Worm (Caenorhabditis elegans): ENCODE measurements around the gene C04B4.4.

C04B4.4 gene

DNA sequence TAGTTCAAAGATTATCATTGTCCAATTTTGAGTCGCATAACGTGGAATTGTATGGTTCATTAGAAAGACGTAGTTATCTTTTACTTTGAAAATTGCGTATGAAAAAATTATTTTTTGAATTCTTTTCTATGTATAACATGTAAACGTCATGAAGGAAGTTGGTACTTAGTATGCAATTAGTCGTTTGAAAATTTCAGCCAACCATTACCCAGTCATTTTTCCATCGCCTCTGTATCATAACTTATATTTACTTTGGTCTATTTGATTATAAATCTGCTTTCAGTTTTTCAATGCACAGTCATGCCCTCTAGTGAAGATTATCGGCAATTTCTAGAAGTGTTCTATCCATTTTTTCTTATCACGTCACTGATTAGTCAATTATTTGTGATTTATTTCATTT, 35.8 kb downstream of the C04B4.4 start, which contains the start of gene srd-41:
Gene srd-41, plus strand, starts transcription at position 301 of the 400 bp plus-strand sequence.
- TF ChIP-seq madf-10 (tag; optimal IDR thresholded peaks at IDR 0.05) = no peak

DNA sequence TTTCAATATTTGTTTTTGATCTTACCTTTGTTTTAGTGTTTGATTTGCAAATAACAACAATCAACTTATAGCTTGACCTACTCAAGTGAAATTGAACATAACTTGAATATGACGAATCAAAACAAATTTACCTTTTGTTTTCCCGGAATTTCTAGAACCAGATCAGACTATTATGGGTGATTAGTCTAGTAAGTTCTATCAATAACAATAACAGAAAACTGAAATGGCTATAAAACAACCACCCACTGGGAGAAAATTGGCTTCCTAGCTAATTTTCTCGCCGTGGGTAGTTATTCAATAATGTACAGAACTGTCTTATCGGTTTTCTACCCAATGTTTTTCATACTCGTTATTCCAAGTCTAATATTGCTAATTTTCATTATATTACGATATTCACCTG, 38.0 kb downstream of the C04B4.4 start, which contains the start of gene srd-45:
Gene srd-45, plus strand, starts transcription at position 301 of the 400 bp plus-strand sequence.
- no peak for TF ChIP-seq dox-1 (GFP tag; IDR thresholded peaks at IDR 0.05)
- TF ChIP-seq nfya-2 (GFP tag; IDR thresholded peaks at IDR 0.05) = no peak
- no peak for TF ChIP-seq hrde-1 (tag; optimal IDR thresholded peaks at IDR 0.05; ENCODE audit: borderline replicate concordance)
- no peak for TF ChIP-seq ceh-40 (GFP tag; IDR thresholded peaks at IDR 0.05)
- no peak for TF ChIP-seq Y95B8A.8 (GFP tag; IDR thresholded peaks at IDR 0.05)
- TF ChIP-seq die-1 (tag; optimal IDR thresholded peaks at IDR 0.05) = no peak
- TF ChIP-seq F55B11.4 (tag; optimal IDR thresholded peaks at IDR 0.05; ENCODE audit: borderline replicate concordance, insufficient read depth) = no peak
- TF ChIP-seq bed-1 (GFP tag; IDR thresholded peaks at IDR 0.05) = no peak

DNA sequence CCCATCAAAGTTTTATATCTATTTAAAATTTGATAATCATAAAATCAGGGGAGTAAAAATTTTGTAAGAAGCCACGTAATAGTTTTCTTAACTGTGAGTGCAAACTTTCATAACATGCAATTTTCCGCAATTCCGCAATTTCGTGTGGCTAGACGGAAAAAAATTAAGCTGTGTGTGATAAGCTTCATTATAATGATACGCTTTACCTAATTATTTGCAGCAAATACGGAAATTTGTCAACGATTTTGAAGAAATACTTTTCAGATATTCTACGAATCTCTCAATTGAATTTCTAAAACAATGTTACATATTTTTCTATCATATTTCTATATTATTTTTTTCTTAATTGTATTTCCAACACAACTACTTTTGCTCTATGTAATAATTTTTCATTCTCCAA, 41.2 kb downstream of the C04B4.4 start, which contains the start of gene srd-46:
Gene srd-46, plus strand, starts transcription at position 301 of the 400 bp plus-strand sequence.
- TF ChIP-seq lin-54 (GFP tag; optimal IDR thresholded peaks at IDR 0.05) (no peak), lag-1 (GFP tag; IDR thresholded peaks at IDR 0.05) (no peak), akir-1 (GFP tag; optimal IDR thresholded peaks at IDR 0.05) (no peak), F10E7.11 (tag; optimal IDR thresholded peaks at IDR 0.05) (no peak), nhr-179 (tag; optimal IDR thresholded peaks at IDR 0.05) (no peak), nfyb-1 (GFP tag; IDR thresholded peaks at IDR 0.05) (no peak), rpc-1 (optimal IDR thresholded peaks at IDR 0.05) (no peak), rpc-1 (tag; optimal IDR thresholded peaks at IDR 0.05) (no peak), pbrm-1 (GFP tag; IDR thresholded peaks at IDR 0.05) (no peak), egl-44 (GFP tag; IDR thresholded peaks at IDR 0.05) (no peak), aptf-3 (GFP tag; IDR thresholded peaks at IDR 0.05) (no peak), ceh-27 (GFP tag; optimal IDR thresholded peaks at IDR 0.05) (no peak)

DNA sequence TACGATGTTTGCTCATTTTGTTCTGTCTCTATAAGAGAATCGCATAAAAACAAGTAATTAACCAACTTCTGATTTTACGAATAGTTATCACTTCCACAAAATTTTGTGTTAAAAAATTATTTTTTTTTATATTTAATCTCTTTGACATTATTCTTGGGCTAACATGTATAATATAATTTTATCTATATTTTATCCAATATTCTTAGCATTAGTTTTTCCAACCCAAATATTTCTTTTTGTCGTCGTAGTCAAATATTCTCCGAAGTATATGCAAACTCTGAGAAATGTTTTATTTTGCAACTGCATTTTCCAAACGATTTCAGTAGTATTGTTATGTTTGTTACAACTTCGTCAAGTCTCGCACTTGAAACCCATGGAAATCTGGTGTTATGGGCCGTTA, 42.8 kb downstream of the C04B4.4 start, which contains the start of gene srd-47:
Gene srd-47, plus strand, starts transcription at position 164 of the 400 bp plus-strand sequence.
- TF ChIP-seq ekl-4 (GFP tag; IDR thresholded peaks at IDR 0.05) (no peak), snpc-3.4 (tag; optimal IDR thresholded peaks at IDR 0.05) (no peak), ceh-100 (GFP tag; IDR thresholded peaks at IDR 0.05) (no peak), F39B2.1 (GFP tag; IDR thresholded peaks at IDR 0.05) (no peak), ztf-28 (GFP tag; IDR thresholded peaks at IDR 0.05) (no peak), hrde-1 (tag; optimal IDR thresholded peaks at IDR 0.05; ENCODE audit: borderline replicate concordance) (no peak), madf-8 (GFP tag; conservative IDR thresholded peaks at IDR 0.05) (no peak), zfh-2 (GFP tag; conservative IDR thresholded peaks at IDR 0.05) (no peak), gei-17 (GFP tag; optimal IDR thresholded peaks at IDR 0.05) (no peak), lsy-27 (tag; optimal IDR thresholded peaks at IDR 0.05; ENCODE audit: borderline replicate concordance, insufficient read depth) (no peak), zim-3 (tag; optimal IDR thresholded peaks at IDR 0.05) (no peak)

DNA sequence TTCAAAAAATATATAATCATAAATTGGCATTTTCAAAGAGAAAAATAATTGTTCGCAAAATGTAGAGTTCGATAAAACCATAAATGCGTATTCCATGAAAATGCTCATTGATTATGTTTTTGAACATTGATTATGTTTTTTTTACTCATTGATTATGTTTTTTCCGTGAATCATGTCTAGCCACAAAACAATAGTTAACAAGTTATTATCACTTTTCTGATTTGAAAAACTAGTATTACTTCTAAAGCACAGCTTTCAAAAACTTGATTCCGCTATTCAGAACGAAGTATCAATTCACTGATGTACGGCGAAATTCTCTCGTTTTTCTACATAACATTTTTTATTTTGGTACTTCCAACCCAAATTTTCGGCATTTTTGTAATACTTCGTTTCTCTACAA, 45.2 kb downstream of the C04B4.4 start, which contains the start of gene srd-48:
Gene srd-48, plus strand, starts transcription at position 301 of the 400 bp plus-strand sequence.
- TF ChIP-seq nfyb-1 (GFP tag; IDR thresholded peaks at IDR 0.05) = no peak
